Fruit fly (Drosophila melanogaster): ENCODE measurements around the gene CG4733.

CG4733 gene

DNA sequence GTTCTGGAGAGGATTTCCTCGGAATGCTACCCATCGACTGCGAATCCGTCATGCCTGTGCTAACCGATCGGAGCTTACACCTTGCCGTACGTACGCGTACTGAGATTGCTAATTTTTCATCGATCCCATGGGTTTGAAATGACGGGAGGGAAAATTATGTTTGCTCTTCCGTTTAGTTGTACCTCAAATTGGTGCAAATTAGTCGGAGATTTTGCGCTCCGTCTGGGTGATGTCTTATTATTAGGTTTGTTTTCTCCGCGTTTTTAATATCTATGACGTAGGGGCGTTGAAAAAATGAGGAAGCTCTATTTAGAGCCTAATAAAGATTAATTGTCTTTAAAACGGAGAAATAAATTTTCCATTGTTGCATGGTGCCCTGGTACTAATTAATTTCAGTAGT is 38.1 kb downstream of the CG4733 start, which contains the start of gene CG4459:
Gene CG4459, minus strand, starts transcription at position 101 of the 400 bp plus-strand sequence.
- TF ChIP-seq sv (GFP tag; optimal IDR thresholded peaks at IDR 0.05) (no peak), lola (GFP tag; optimal IDR thresholded peaks at IDR 0.05) (no peak), CG32264 (GFP tag; optimal IDR thresholded peaks at IDR 0.05) (no peak), Sp1 (GFP tag; optimal IDR thresholded peaks at IDR 0.05) (no peak), dsf (GFP tag; optimal IDR thresholded peaks at IDR 0.05; ENCODE audit: borderline replicate concordance) (no peak), usp (GFP tag; optimal IDR thresholded peaks at IDR 0.05) (no peak), N (GFP tag; optimal IDR thresholded peaks at IDR 0.05) (no peak), h (GFP tag; optimal IDR thresholded peaks at IDR 0.05) (no peak), ey (GFP tag; optimal IDR thresholded peaks at IDR 0.05) (no peak), Myc (optimal IDR thresholded peaks at IDR 0.05) (no peak), Jra (GFP tag; optimal IDR thresholded peaks at IDR 0.05) (no peak), Dfd (GFP tag; optimal IDR thresholded peaks at IDR 0.05) (no peak)

DNA sequence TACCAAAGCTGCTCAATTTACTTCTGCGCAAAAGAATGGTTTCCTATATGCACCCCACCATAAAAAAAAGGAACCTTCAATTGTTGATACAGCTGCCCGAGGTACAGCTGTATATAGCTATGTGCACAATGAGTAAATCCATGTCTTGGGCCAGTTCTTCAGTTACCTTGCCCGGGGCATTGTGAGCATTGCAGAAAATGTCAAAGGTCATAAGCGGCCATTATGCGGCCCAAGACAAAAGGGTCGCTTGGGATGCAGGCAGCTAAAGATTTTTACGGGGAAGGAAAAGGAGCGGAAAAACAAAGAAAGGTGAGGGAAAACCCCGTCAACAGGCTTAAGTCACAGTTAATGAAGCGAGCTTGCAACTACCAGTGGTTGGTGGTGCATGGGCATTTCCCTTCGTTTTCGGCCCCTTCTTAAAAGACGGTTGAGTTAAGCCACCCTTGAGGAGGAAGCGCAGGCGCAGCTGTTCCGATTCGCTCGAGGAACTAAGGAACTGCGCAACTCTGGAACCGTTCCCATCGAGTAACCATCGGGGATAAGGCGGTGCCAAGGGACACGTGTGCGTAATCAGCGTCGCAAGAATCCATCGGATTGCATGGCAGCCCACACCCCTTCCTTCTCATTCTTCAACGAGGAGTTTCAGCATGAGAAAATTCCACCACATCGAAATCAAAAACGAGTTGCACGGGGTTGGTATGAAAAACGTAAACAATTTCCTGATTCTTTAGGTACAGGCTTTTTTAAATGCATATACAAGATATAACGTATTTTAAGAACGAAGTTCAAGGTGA is 40.6 kb downstream of the CG4733 start:
- TF ChIP-seq fru (GFP tag; optimal IDR thresholded peaks at IDR 0.05), result no peak
- TF ChIP-seq br (GFP tag; optimal IDR thresholded peaks at IDR 0.05), result no peak
- no peak for TF ChIP-seq OdsH (GFP tag; optimal IDR thresholded peaks at IDR 0.05)
- TF ChIP-seq h (GFP tag; optimal IDR thresholded peaks at IDR 0.05), result no peak
- TF ChIP-seq woc (GFP tag; optimal IDR thresholded peaks at IDR 0.05), result no peak
- TF ChIP-seq HLH106 (tag; optimal IDR thresholded peaks at IDR 0.05), result no peak
- no peak for TF ChIP-seq CG9705 (GFP tag; optimal IDR thresholded peaks at IDR 0.05)
- TF ChIP-seq Rel (GFP tag; optimal IDR thresholded peaks at IDR 0.05), result no peak
- TF ChIP-seq Rel (tag; optimal IDR thresholded peaks at IDR 0.05), result no peak
- TF ChIP-seq Jra (GFP tag; optimal IDR thresholded peaks at IDR 0.05), result no peak
- no peak for TF ChIP-seq jim (GFP tag; optimal IDR thresholded peaks at IDR 0.05)
- TF ChIP-seq GATAd (GFP tag; optimal IDR thresholded peaks at IDR 0.05), result no peak
- no peak for TF ChIP-seq sage (GFP tag; optimal IDR thresholded peaks at IDR 0.05)
- TF ChIP-seq dsf (GFP tag; optimal IDR thresholded peaks at IDR 0.05; ENCODE audit: borderline replicate concordance), result no peak
- no peak for TF ChIP-seq pan (optimal IDR thresholded peaks at IDR 0.05)
- no peak for TF ChIP-seq Hr83 (GFP tag; optimal IDR thresholded peaks at IDR 0.05; ENCODE audit: poor library complexity, severe bottlenecking)
- TF ChIP-seq Sp1 (GFP tag; optimal IDR thresholded peaks at IDR 0.05), result no peak
- no peak for TF ChIP-seq lola (GFP tag; optimal IDR thresholded peaks at IDR 0.05)
- TF ChIP-seq usp (GFP tag; optimal IDR thresholded peaks at IDR 0.05), result no peak
- no peak for TF ChIP-seq tai (GFP tag; optimal IDR thresholded peaks at IDR 0.05)

dm6 chr3R:19932169-19932568 is 41.7 kb downstream of the CG4733 start:
- TF ChIP-seq Dif (GFP tag; optimal IDR thresholded peaks at IDR 0.05; ENCODE audit: partially characterized antibody) (no peak), Dfd (GFP tag; optimal IDR thresholded peaks at IDR 0.05) (peak; percentile 95)

DNA sequence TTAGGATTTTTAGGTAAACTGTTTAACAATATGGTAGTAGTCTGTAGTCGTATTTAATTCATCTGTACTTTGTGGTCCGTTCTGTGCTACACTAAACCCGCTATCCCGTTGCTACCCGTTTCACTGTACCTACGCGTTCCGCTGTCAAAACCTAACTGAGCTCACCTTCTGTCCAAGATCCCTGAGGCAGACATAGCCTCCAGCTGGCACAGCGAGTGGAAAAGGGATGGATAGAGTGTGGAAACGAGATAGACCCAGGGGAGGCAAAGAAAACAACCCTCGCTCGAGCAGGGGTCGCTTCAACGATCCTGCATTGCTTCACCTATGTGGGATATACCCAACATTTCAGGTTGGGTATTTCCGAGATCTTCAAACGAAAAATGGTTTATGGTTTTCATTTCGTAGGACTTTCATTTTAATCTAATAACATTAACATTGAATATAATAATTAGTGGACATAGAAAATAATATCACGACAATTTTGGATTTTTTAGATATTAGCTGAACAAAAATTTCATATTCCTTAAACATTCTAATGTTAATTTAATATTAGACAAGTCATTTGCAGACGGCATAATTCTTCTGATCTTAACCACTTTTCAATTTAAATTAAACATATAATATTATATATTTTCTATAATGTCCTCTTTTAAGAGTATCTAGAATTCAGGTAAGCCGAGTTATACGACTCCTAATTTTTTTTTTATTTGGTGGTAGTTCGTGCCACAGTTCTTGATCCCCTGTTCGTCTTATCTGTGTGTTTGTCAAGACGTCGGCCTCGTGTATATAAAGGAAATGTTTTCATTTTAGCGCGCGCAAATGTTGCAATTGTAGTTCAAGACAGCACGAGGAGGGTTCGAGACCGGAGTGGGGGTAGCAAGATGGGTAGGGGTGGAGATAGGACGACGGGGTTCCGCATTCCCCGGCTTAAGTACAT is 44.6 kb downstream of the CG4733 start, which contains the start of gene mira:
Gene mira, minus strand, starts transcription at position 281 of the 937 bp plus-strand sequence.
- TF ChIP-seq fru (GFP tag; optimal IDR thresholded peaks at IDR 0.05) (no peak), Sp1 (GFP tag; optimal IDR thresholded peaks at IDR 0.05) (no peak), woc (GFP tag; optimal IDR thresholded peaks at IDR 0.05) (no peak), usp (GFP tag; optimal IDR thresholded peaks at IDR 0.05) (no peak), dmrt93B (GFP tag; optimal IDR thresholded peaks at IDR 0.05) (no peak), pan (optimal IDR thresholded peaks at IDR 0.05) (no peak), Vsx2 (GFP tag; optimal IDR thresholded peaks at IDR 0.05; ENCODE audit: partially characterized antibody) (no peak), dl (GFP tag; optimal IDR thresholded peaks at IDR 0.05; ENCODE audit: insufficient read depth in 1 of 2, partially characterized antibody in 2 of 2) (no peak), foxo (GFP tag; optimal IDR thresholded peaks at IDR 0.05) (no peak), Abd-B (GFP tag; optimal IDR thresholded peaks at IDR 0.05) (no peak), Hr83 (GFP tag; optimal IDR thresholded peaks at IDR 0.05; ENCODE audit: poor library complexity, severe bottlenecking) (no peak), CrebA (GFP tag; optimal IDR thresholded peaks at IDR 0.05; ENCODE audit: borderline replicate concordance) (no peak)
